Worm (Caenorhabditis elegans) whole organism, L3 larva: ENCODE measurements around the gene sir-2.3.

Experiments used
- ZK546.5 ChIP-seq: sonication (generic microtip); optimal IDR thresholded peaks from 2 replicates; lab custom pipeline; 2017; ENCODE audit warnings: missing biosample characterization, missing genetic modification characterization
- ama-1 ChIP-seq: fragments of 150-350 bp; optimal IDR thresholded peaks from 2 replicates; lab custom pipeline; 2018
- nhr-23 ChIP-seq: fragments of 150-350 bp; optimal IDR thresholded peaks from 2 replicates; lab custom pipeline; 2014; ENCODE audit warnings: missing biosample characterization, missing genetic modification reagents, missing genetic modification characterization

DNA sequence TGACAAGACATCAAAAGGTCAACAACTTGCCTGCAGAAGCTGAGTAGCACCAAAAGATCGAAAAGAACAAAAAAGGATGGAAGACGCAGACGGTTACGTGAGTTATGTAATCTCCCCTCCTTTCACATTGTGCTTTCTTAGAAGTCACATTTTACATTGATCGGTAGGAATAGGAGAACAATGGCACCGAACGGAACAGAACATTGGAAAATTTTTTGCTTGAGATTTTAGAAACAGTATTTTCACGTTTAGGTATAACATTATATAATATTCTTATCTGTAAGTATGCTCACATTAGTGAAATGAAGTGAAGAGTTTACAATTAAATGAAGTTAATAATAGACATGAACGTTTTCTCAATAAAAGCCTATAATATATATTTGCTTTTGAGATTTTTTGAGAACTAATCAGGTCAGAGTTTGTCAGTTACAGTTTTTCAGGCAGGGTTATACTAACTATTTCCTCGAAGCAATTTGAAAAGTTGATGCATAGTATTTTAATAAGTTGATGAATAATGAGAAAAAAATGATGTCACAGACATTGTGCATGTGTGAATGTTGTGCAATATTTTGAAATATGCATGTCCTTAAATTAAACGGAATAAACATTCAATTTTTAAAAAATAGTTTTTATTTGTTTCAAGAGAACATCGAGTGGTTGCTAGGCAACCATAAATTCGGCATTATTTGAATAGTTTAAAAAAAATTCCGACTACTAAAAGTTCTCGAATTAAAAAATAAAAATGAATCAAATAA, 49.7 kb downstream of the sir-2.3 start:
- TF ChIP-seq nhr-23 (tag; lab: Kevin White, UChicago), result no peak
- no peak for TF ChIP-seq ZK546.5 (tag; lab: Kevin White, UChicago)
- TF ChIP-seq ama-1, result no peak
